Worm (Caenorhabditis elegans) whole organism, late embryonic: Measurements from ENCODE around the gene pnk-4.

Experiments
- C08G9.2 ChIP-seq: sonication (generic microtip); optimal IDR thresholded peaks from 2 replicates; lab custom pipeline; 2016; ENCODE audit warnings: mild to moderate bottlenecking, missing genetic modification characterization, moderate library complexity, missing compliant biosample characterization
- C38D4.7 ChIP-seq: fragments of 200-800 bp; sonication (Bioruptor generic); optimal IDR thresholded peaks from 2 replicates; lab custom pipeline; 2018; ENCODE audit warnings: mild to moderate bottlenecking, missing genetic modification characterization, moderate library complexity, missing compliant biosample characterization
- F13H6.1 ChIP-seq: sonication (generic microtip); optimal IDR thresholded peaks from 2 replicates; lab custom pipeline; 2016; ENCODE audit warnings: missing genetic modification characterization, missing compliant biosample characterization
- K09A11.1 ChIP-seq: sonication (generic microtip); optimal IDR thresholded peaks from 2 replicates; lab custom pipeline; 2017; ENCODE audit warnings: antibody characterized with exemption, mild to moderate bottlenecking, missing genetic modification characterization, missing compliant biosample characterization; ENCODE audit not compliant: insufficient read depth
- ahr-1 ChIP-seq: sonication (generic microtip); optimal IDR thresholded peaks from 2 replicates; lab custom pipeline; 2016; ENCODE audit warnings: missing genetic modification characterization, missing compliant biosample characterization
- ama-1 ChIP-seq: fragments of 150-350 bp; optimal IDR thresholded peaks from 2 replicates; lab custom pipeline; 2014
- ceh-14 ChIP-seq: sonication (generic microtip); optimal IDR thresholded peaks from 2 replicates; lab custom pipeline; 2016; ENCODE audit warnings: missing genotype, missing genetic modification characterization, missing compliant biosample characterization
- ceh-18 ChIP-seq: sonication (generic microtip); optimal IDR thresholded peaks from 2 replicates; lab custom pipeline; 2016; ENCODE audit warnings: missing genetic modification characterization, missing compliant biosample characterization
- ceh-19 ChIP-seq: fragments of 200-800 bp; sonication (Bioruptor generic); optimal IDR thresholded peaks from 2 replicates; lab custom pipeline; 2018; ENCODE audit warnings: mild to moderate bottlenecking, missing genetic modification characterization, missing compliant biosample characterization
- ceh-2 ChIP-seq: sonication (generic microtip); optimal IDR thresholded peaks from 2 replicates; lab custom pipeline; 2016; ENCODE audit warnings: missing genotype, missing genetic modification characterization, missing compliant biosample characterization
- ceh-24 ChIP-seq: sonication (generic microtip); optimal IDR thresholded peaks from 2 replicates; lab custom pipeline; 2016; ENCODE audit warnings: mild to moderate bottlenecking, missing genetic modification characterization, missing compliant biosample characterization
- ceh-31 ChIP-seq: sonication (generic microtip); optimal IDR thresholded peaks from 2 replicates; lab custom pipeline; 2016; ENCODE audit warnings: missing genetic modification characterization, missing compliant biosample characterization
- ceh-34 ChIP-seq: sonication (generic microtip); optimal IDR thresholded peaks from 2 replicates; lab custom pipeline; 2016; ENCODE audit warnings: mild to moderate bottlenecking, missing genetic modification characterization, missing compliant biosample characterization
- ceh-48 ChIP-seq: sonication (generic microtip); optimal IDR thresholded peaks from 2 replicates; lab custom pipeline; 2016; ENCODE audit warnings: missing genetic modification characterization, inconsistent platforms, missing compliant biosample characterization
- che-1 ChIP-seq: sonication (generic microtip); optimal IDR thresholded peaks from 2 replicates; lab custom pipeline; 2016; ENCODE audit warnings: mild to moderate bottlenecking, missing genetic modification characterization, missing compliant biosample characterization
- dmd-4 ChIP-seq: sonication (generic microtip); optimal IDR thresholded peaks from 2 replicates; lab custom pipeline; 2016; ENCODE audit warnings: borderline replicate concordance, missing genetic modification characterization, missing compliant biosample characterization
- dve-1 ChIP-seq: sonication (generic microtip); optimal IDR thresholded peaks from 2 replicates; lab custom pipeline; 2017; ENCODE audit warnings: antibody characterized with exemption, mild to moderate bottlenecking, missing genetic modification characterization, missing compliant biosample characterization
- elt-2 ChIP-seq: sonication (generic microtip); optimal IDR thresholded peaks from 2 replicates; lab custom pipeline; 2016; ENCODE audit warnings: missing genetic modification reagents, missing genetic modification characterization, missing compliant biosample characterization
- ets-4 ChIP-seq: sonication (generic microtip); optimal IDR thresholded peaks from 2 replicates; lab custom pipeline; 2016; ENCODE audit warnings: missing genetic modification characterization, missing compliant biosample characterization
- fax-1 ChIP-seq: sonication (generic microtip); optimal IDR thresholded peaks from 2 replicates; lab custom pipeline; 2016; ENCODE audit warnings: missing genotype, missing genetic modification characterization, missing compliant biosample characterization
- fkh-6 ChIP-seq: sonication (generic microtip); optimal IDR thresholded peaks from 2 replicates; lab custom pipeline; 2016; ENCODE audit warnings: missing genetic modification characterization, missing compliant biosample characterization
- gmeb-2 ChIP-seq: sonication (generic microtip); optimal IDR thresholded peaks from 2 replicates; lab custom pipeline; 2016; ENCODE audit warnings: missing genetic modification characterization, inconsistent platforms, missing compliant biosample characterization
- hlh-13 ChIP-seq: fragments of 200-800 bp; sonication (Bioruptor generic); optimal IDR thresholded peaks from 2 replicates; lab custom pipeline; 2018; ENCODE audit warnings: mild to moderate bottlenecking, missing genetic modification characterization, missing compliant biosample characterization
- hlh-15 ChIP-seq: sonication (generic microtip); optimal IDR thresholded peaks from 2 replicates; lab custom pipeline; 2016; ENCODE audit warnings: missing genetic modification characterization, missing compliant biosample characterization
- hlh-30 ChIP-seq: sonication (generic microtip); optimal IDR thresholded peaks from 2 replicates; lab custom pipeline; 2017; ENCODE audit warnings: antibody characterized with exemption, missing genetic modification characterization, missing compliant biosample characterization; ENCODE audit not compliant: insufficient read depth
- hlh-6 ChIP-seq: sonication (generic microtip); optimal IDR thresholded peaks from 2 replicates; lab custom pipeline; 2016; ENCODE audit warnings: missing genotype, missing genetic modification characterization, missing compliant biosample characterization
- hlh-8 ChIP-seq: sonication (generic microtip); optimal IDR thresholded peaks from 2 replicates; lab custom pipeline; 2016; ENCODE audit warnings: missing genotype, missing genetic modification characterization, missing compliant biosample characterization
- nhr-232 ChIP-seq: sonication (generic microtip); optimal IDR thresholded peaks from 2 replicates; lab custom pipeline; 2016; ENCODE audit warnings: missing genetic modification characterization, missing compliant biosample characterization
- pag-3 ChIP-seq: sonication (generic microtip); optimal IDR thresholded peaks from 2 replicates; lab custom pipeline; 2016; ENCODE audit warnings: missing compliant biosample characterization, missing genetic modification characterization, borderline replicate concordance
- pha-2 ChIP-seq: sonication (generic microtip); optimal IDR thresholded peaks from 2 replicates; lab custom pipeline; 2017; ENCODE audit warnings: mild to moderate bottlenecking, missing genetic modification characterization, missing compliant biosample characterization
- pha-4 ChIP-seq: fragments of 150-350 bp; optimal IDR thresholded peaks from 2 replicates; lab custom pipeline; 2018; ENCODE audit warnings: missing biosample characterization, missing genetic modification reagents, missing genetic modification characterization
- ref-2 ChIP-seq: sonication (generic microtip); optimal IDR thresholded peaks from 2 replicates; lab custom pipeline; 2016; ENCODE audit warnings: missing genetic modification characterization, missing compliant biosample characterization
- rnt-1 ChIP-seq: sonication (generic microtip); optimal IDR thresholded peaks from 2 replicates; lab custom pipeline; 2016; ENCODE audit warnings: missing genetic modification characterization, missing compliant biosample characterization
- sdc-2 ChIP-seq: sonication (generic microtip); optimal IDR thresholded peaks from 2 replicates; lab custom pipeline; 2016; ENCODE audit warnings: missing genotype, missing genetic modification characterization, missing compliant biosample characterization
- syd-9 ChIP-seq: sonication (generic microtip); optimal IDR thresholded peaks from 2 replicates; lab custom pipeline; 2016; ENCODE audit warnings: mild to moderate bottlenecking, missing genetic modification characterization, moderate library complexity, missing compliant biosample characterization
- tbx-2 ChIP-seq: sonication (generic microtip); optimal IDR thresholded peaks from 2 replicates; lab custom pipeline; 2016; ENCODE audit warnings: missing genetic modification characterization, missing compliant biosample characterization
- tbx-7 ChIP-seq: sonication (generic microtip); optimal IDR thresholded peaks from 2 replicates; lab custom pipeline; 2016; ENCODE audit warnings: missing genotype, missing genetic modification characterization, missing compliant biosample characterization
- ttx-3 ChIP-seq: sonication (generic microtip); optimal IDR thresholded peaks from 2 replicates; lab custom pipeline; 2016; ENCODE audit warnings: missing genetic modification reagents, missing genetic modification characterization, missing compliant biosample characterization
- unc-3 ChIP-seq, 2 experiments: fragments of 200-800 bp in 1 of 2; sonication (Bioruptor generic) in 1 of 2; sonication (generic microtip) in 1 of 2; conservative IDR thresholded peaks in 1 of 2; optimal IDR thresholded peaks in 1 of 2; 2 replicates each; pipeline versions ENCODE4 v1.3.6 to Lab custom; 2016 to 2022; ENCODE audit warnings: missing compliant biosample characterization in 2 of 2, missing genetic modification characterization in 2 of 2, missing genetic modification reagents in 1 of 2
- unc-55 ChIP-seq: sonication (generic microtip); optimal IDR thresholded peaks from 2 replicates; lab custom pipeline; 2017; ENCODE audit warnings: missing biosample characterization, missing genetic modification reagents, missing genetic modification characterization
- unc-86 ChIP-seq: sonication (generic microtip); optimal IDR thresholded peaks from 2 replicates; lab custom pipeline; 2016; ENCODE audit warnings: missing genetic modification characterization, missing compliant biosample characterization
- zip-5 ChIP-seq: sonication (generic microtip); optimal IDR thresholded peaks from 2 replicates; lab custom pipeline; 2016; ENCODE audit warnings: missing genetic modification characterization, missing compliant biosample characterization

pnk-4 gene

ce11 chrX:5059163-5059562 lies 28.5 kb upstream of the pnk-4 start, which contains the start of gene C24H10.4:
Gene C24H10.4 (minus strand): TSS chrX:5059263.
- TF ChIP-seq nhr-232 = no peak
- TF ChIP-seq hlh-6 (tag; lab: Kevin White, UChicago) = no peak
- no peak for TF ChIP-seq ref-2
- TF ChIP-seq pag-3 (tag; lab: Kevin White, UChicago) = no peak
- no peak for TF ChIP-seq unc-55
- TF ChIP-seq ceh-2 (tag; lab: Kevin White, UChicago) = no peak
- TF ChIP-seq hlh-15 = no peak
- TF ChIP-seq ama-1 (lab: Kevin White, UChicago) = no peak
- no peak for TF ChIP-seq fax-1 (tag; lab: Kevin White, UChicago)
- no peak for TF ChIP-seq ttx-3 (tag; lab: Kevin White, UChicago)
- TF ChIP-seq dve-1 = no peak
- no peak for TF ChIP-seq elt-2
- TF ChIP-seq syd-9 (tag; lab: Kevin White, UChicago) = no peak
- no peak for TF ChIP-seq tbx-2 (tag; lab: Kevin White, UChicago)
- TF ChIP-seq, all 69 proteins: peak for 0

ce11 chrX:5060756-5061155 lies 26.9 kb upstream of the pnk-4 start, which contains the start of gene C24H10.3:
Gene C24H10.3 (plus strand): TSS chrX:5061056.
- no peak for TF ChIP-seq C08G9.2 (tag; lab: Kevin White, UChicago)
- TF ChIP-seq gmeb-2 (tag; lab: Kevin White, UChicago) = no peak
- no peak for TF ChIP-seq fkh-6 (tag; lab: Kevin White, UChicago)
- no peak for TF ChIP-seq rnt-1 (tag; lab: Kevin White, UChicago)
- no peak for TF ChIP-seq tbx-7
- no peak for TF ChIP-seq unc-3 (GFP tag; conservative IDR thresholded peaks at IDR 0.05; lab: Robert Waterston, UW)
- TF ChIP-seq unc-3 (tag; optimal IDR thresholded peaks at IDR 0.05; lab: Kevin White, UChicago) = no peak
- TF ChIP-seq ahr-1 = no peak
- TF ChIP-seq ceh-14 (tag; lab: Kevin White, UChicago) = no peak
- TF ChIP-seq hlh-30 = no peak
- TF ChIP-seq hlh-8 (tag; lab: Kevin White, UChicago) = no peak
- TF ChIP-seq, all 69 proteins: peak for 0

- no peak for TF ChIP-seq dve-1
- no peak for TF ChIP-seq F13H6.1
- peak; percentile 30 for TF ChIP-seq rnt-1 (tag; lab: Kevin White, UChicago)
Observed at ce11 chrX:5061763-5062162, 25.9 kb upstream of the pnk-4 start.

- TF ChIP-seq unc-55 (peak; percentile 10), K09A11.1 (tag; lab: Kevin White, UChicago) (no peak), fkh-6 (tag; lab: Kevin White, UChicago) (peak; percentile 7), ceh-34 (tag; lab: Kevin White, UChicago) (peak; percentile 13), sdc-2 (tag; lab: Kevin White, UChicago) (peak; percentile 8), hlh-15 (no peak), tbx-2 (tag; lab: Kevin White, UChicago) (peak; percentile 76), ama-1 (lab: Kevin White, UChicago) (no peak), pha-2 (tag; lab: Kevin White, UChicago) (peak; percentile 9), dmd-4 (tag; lab: Kevin White, UChicago) (peak; percentile 37), ref-2 (peak; percentile 20), dve-1 (no peak), ceh-31 (tag; lab: Kevin White, UChicago) (peak; percentile 54), ets-4 (tag; lab: Kevin White, UChicago) (peak; percentile 20), fax-1 (tag; lab: Kevin White, UChicago) (no peak), C08G9.2 (tag; lab: Kevin White, UChicago) (peak; percentile 25), syd-9 (tag; lab: Kevin White, UChicago) (peak; percentile 19), hlh-30 (no peak), ceh-2 (tag; lab: Kevin White, UChicago) (peak; percentile 10), elt-2 (peak; percentile 81), C38D4.7 (GFP tag; lab: Kevin White, UChicago) (no peak), ttx-3 (tag; lab: Kevin White, UChicago) (no peak), pag-3 (tag; lab: Kevin White, UChicago) (no peak), unc-86 (tag; lab: Kevin White, UChicago) (no peak), ceh-19 (GFP tag; lab: Kevin White, UChicago) (no peak), ceh-18 (tag; lab: Kevin White, UChicago) (peak; percentile 30), pha-4 (tag; lab: Kevin White, UChicago) (no peak), zip-5 (tag; lab: Kevin White, UChicago) (no peak), hlh-13 (GFP tag; lab: Kevin White, UChicago) (no peak), ceh-24 (tag; lab: Kevin White, UChicago) (no peak), ceh-48 (tag; lab: Kevin White, UChicago) (peak; percentile 7), che-1 (tag; lab: Kevin White, UChicago) (no peak)
Observed at ce11 chrX:5063750-5064652, 23.6 kb upstream of the pnk-4 start, which contains the start of gene C24H10.2. Gene C24H10.2 (plus strand): TSS chrX:5064602.
